Worm (Caenorhabditis elegans): ENCODE measurements around the gene ckb-1.

ce11 chrIII:4401142-4401541 lies 36.1 kb downstream of the ckb-1 start, which contains the start of gene R07E5.15:
- no peak for TF ChIP-seq klf-2 (GFP tag; conservative IDR thresholded peaks at IDR 0.05)
- TF ChIP-seq T22C8.4 (GFP tag; IDR thresholded peaks at IDR 0.05): no peak
- no peak for TF ChIP-seq cog-1 (tag; optimal IDR thresholded peaks at IDR 0.05)
- no peak for TF ChIP-seq ztf-29 (GFP tag; IDR thresholded peaks at IDR 0.05)
- no peak for TF ChIP-seq ztf-23 (GFP tag; IDR thresholded peaks at IDR 0.05)
- TF ChIP-seq flt-1 (GFP tag; IDR thresholded peaks at IDR 0.05): no peak
- TF ChIP-seq med-1 (GFP tag; optimal IDR thresholded peaks at IDR 0.05; ENCODE audit: insufficient read depth): no peak

All from whole organism, midembryonic.